Worm (Caenorhabditis elegans) whole organism, L4 larva: ENCODE results near the gene F57C12.6.

Experiments
- F10B5.3 ChIP-seq: sonication (generic microtip); optimal IDR thresholded peaks from 2 replicates; lab custom pipeline; 2016; ENCODE audit warnings: mild to moderate bottlenecking, missing genetic modification characterization, missing compliant biosample characterization
- F37D6.2 ChIP-seq: sonication (generic microtip); optimal IDR thresholded peaks from 2 replicates; lab custom pipeline; 2016; ENCODE audit warnings: mild to moderate bottlenecking, missing genetic modification characterization, missing compliant biosample characterization
- T20F7.1 ChIP-seq: fragments of 200-800 bp; sonication (Bioruptor generic); optimal IDR thresholded peaks from 2 replicates; lab custom pipeline; 2018; ENCODE audit warnings: mild to moderate bottlenecking, missing genetic modification characterization, missing compliant biosample characterization
- T26A8.4 ChIP-seq: fragments of 200-800 bp; sonication (Bioruptor generic); IDR thresholded peaks from 2 replicates; pipeline ENCODE4 v1.3.6; 2022; ENCODE audit warnings: missing genetic modification characterization, missing compliant biosample characterization
- Y5F2A.4 ChIP-seq: fragments of 200-800 bp; sonication (Bioruptor generic); optimal IDR thresholded peaks from 2 replicates; lab custom pipeline; 2018; ENCODE audit warnings: mild to moderate bottlenecking, missing genetic modification characterization, missing compliant biosample characterization
- aly-2 ChIP-seq: sonication (generic microtip); optimal IDR thresholded peaks from 2 replicates; lab custom pipeline; 2018; ENCODE audit warnings: missing biosample characterization, missing genetic modification characterization
- arid-1 ChIP-seq: fragments of 200-800 bp; sonication (Bioruptor generic); conservative IDR thresholded peaks from 2 replicates; pipeline ENCODE4 v1.3.6; 2022; ENCODE audit warnings: missing genetic modification reagents, missing genetic modification characterization, missing compliant biosample characterization
- ceh-32 ChIP-seq: sonication (generic microtip); optimal IDR thresholded peaks from 2 replicates; lab custom pipeline; 2016; ENCODE audit warnings: mild to moderate bottlenecking, missing genetic modification characterization, missing compliant biosample characterization; ENCODE audit not compliant: poor library complexity
- ctbp-1 ChIP-seq: fragments of 200-800 bp; sonication (Bioruptor generic); IDR thresholded peaks from 2 replicates; pipeline ENCODE4 v1.3.6; 2022; ENCODE audit warnings: missing genetic modification reagents, missing genetic modification characterization, missing compliant biosample characterization
- daf-16 ChIP-seq, 3 experiments: sonication (generic microtip); optimal IDR thresholded peaks; 2 replicates each; lab custom pipeline; 2016 to 2017; ENCODE audit warnings: missing genetic modification characterization in 3 of 3, missing genetic modification reagents in 3 of 3, mild to moderate bottlenecking in 2 of 3, missing compliant biosample characterization in 2 of 3, missing biosample characterization in 1 of 3, moderate library complexity in 1 of 3
- daf-8 ChIP-seq: fragments of 200-800 bp; sonication (Bioruptor generic); IDR thresholded peaks from 2 replicates; pipeline ENCODE4 v1.3.6; 2022; ENCODE audit warnings: missing genetic modification characterization, missing compliant biosample characterization
- dpl-1 ChIP-seq: fragments of 150-350 bp; optimal IDR thresholded peaks from 2 replicates; lab custom pipeline; 2014; ENCODE audit warnings: missing biosample characterization, missing genetic modification reagents, missing genetic modification characterization
- duxl-1 ChIP-seq: sonication (generic microtip); optimal IDR thresholded peaks from 2 replicates; lab custom pipeline; 2016; ENCODE audit warnings: mild to moderate bottlenecking, missing genetic modification characterization, moderate library complexity, missing compliant biosample characterization; ENCODE audit not compliant: poor library complexity
- egl-43 ChIP-seq: fragments of 200-800 bp; sonication (Bioruptor generic); IDR thresholded peaks from 2 replicates; pipeline ENCODE4 v1.3.6; 2022; ENCODE audit warnings: missing genetic modification reagents, missing genetic modification characterization, missing compliant biosample characterization
- fkh-10 ChIP-seq: fragments of 150-350 bp; optimal IDR thresholded peaks from 2 replicates; lab custom pipeline; 2014; ENCODE audit warnings: missing biosample characterization, missing genetic modification reagents, missing genetic modification characterization
- hif-1 ChIP-seq, 2 experiments: sonication (generic microtip); optimal IDR thresholded peaks; 2 replicates each; lab custom pipeline; 2016 to 2017; ENCODE audit warnings: missing compliant biosample characterization in 2 of 2, missing genetic modification characterization in 2 of 2, missing genetic modification reagents in 2 of 2, missing genotype in 2 of 2, mild to moderate bottlenecking in 1 of 2
- hlh-11 ChIP-seq: fragments of 200-800 bp; sonication (Bioruptor generic); optimal IDR thresholded peaks from 2 replicates; lab custom pipeline; 2018; ENCODE audit warnings: mild to moderate bottlenecking, missing genetic modification characterization, missing compliant biosample characterization
- jun-1 ChIP-seq: fragments of 150-350 bp; optimal IDR thresholded peaks from 2 replicates; lab custom pipeline; 2014; ENCODE audit warnings: missing biosample characterization, missing genetic modification reagents, missing genetic modification characterization
- lsy-2 ChIP-seq, 2 experiments: fragments of 150-350 bp in 1 of 2; sonication (generic microtip) in 1 of 2; optimal IDR thresholded peaks; 2 replicates each; lab custom pipeline; 2014 to 2017; ENCODE audit warnings: missing biosample characterization in 2 of 2, missing genetic modification characterization in 2 of 2
- mdl-1 ChIP-seq, 2 experiments: fragments of 150-350 bp in 1 of 2; sonication (generic microtip) in 1 of 2; optimal IDR thresholded peaks; 2 replicates each; lab custom pipeline; 2014 to 2017; ENCODE audit warnings: missing biosample characterization in 2 of 2, missing genetic modification characterization in 2 of 2
- mdt-29 ChIP-seq: fragments of 200-800 bp; sonication (Bioruptor generic); IDR thresholded peaks from 2 replicates; pipeline ENCODE4 v1.3.6; 2022; ENCODE audit warnings: missing genetic modification reagents, missing genetic modification characterization, missing compliant biosample characterization
- mep-1 ChIP-seq: fragments of 150-350 bp; sonication (generic microtip); optimal IDR thresholded peaks from 3 replicates; lab custom pipeline; 2014; ENCODE audit warnings: missing biosample characterization, missing genetic modification characterization
- mes-2 ChIP-seq: sonication (generic microtip); optimal IDR thresholded peaks from 2 replicates; lab custom pipeline; 2016; ENCODE audit warnings: missing genotype, mild to moderate bottlenecking, missing genetic modification characterization, missing compliant biosample characterization; ENCODE audit not compliant: poor library complexity, severe bottlenecking
- mxl-2 ChIP-seq: fragments of 200-800 bp; sonication (Bioruptor generic); conservative IDR thresholded peaks from 2 replicates; pipeline ENCODE4 v1.3.6; 2022; ENCODE audit warnings: missing genetic modification reagents, missing genetic modification characterization, missing compliant biosample characterization
- mxl-3 ChIP-seq: fragments of 200-800 bp; sonication (Bioruptor generic); optimal IDR thresholded peaks from 2 replicates; lab custom pipeline; 2018; ENCODE audit warnings: mild to moderate bottlenecking, missing genetic modification characterization, missing compliant biosample characterization
- nhr-10 ChIP-seq: fragments of 150-350 bp; optimal IDR thresholded peaks from 2 replicates; lab custom pipeline; 2014; ENCODE audit warnings: missing biosample characterization, missing genetic modification characterization
- nhr-102 ChIP-seq: sonication (generic microtip); optimal IDR thresholded peaks from 2 replicates; lab custom pipeline; 2016; ENCODE audit warnings: mild to moderate bottlenecking, missing genetic modification characterization, moderate library complexity, missing compliant biosample characterization
- nhr-25 ChIP-seq: sonication (generic microtip); optimal IDR thresholded peaks from 2 replicates; lab custom pipeline; 2017; ENCODE audit warnings: missing genetic modification characterization, mild to moderate bottlenecking, missing compliant biosample characterization, antibody characterized with exemption, moderate library complexity, borderline replicate concordance; ENCODE audit not compliant: insufficient read depth
- nhr-28 ChIP-seq: fragments of 150-350 bp; optimal IDR thresholded peaks from 2 replicates; lab custom pipeline; 2014; ENCODE audit warnings: missing biosample characterization, missing genetic modification characterization
- nhr-41 ChIP-seq: fragments of 200-800 bp; sonication (Bioruptor generic); IDR thresholded peaks from 2 replicates; pipeline ENCODE4 v1.3.6; 2022; ENCODE audit warnings: missing genetic modification reagents, missing genetic modification characterization, missing compliant biosample characterization
- nhr-42 ChIP-seq: fragments of 200-800 bp; sonication (Bioruptor generic); IDR thresholded peaks from 2 replicates; pipeline ENCODE4 v1.3.6; 2022; ENCODE audit warnings: missing genetic modification characterization, missing compliant biosample characterization
- nhr-48 ChIP-seq: sonication (generic microtip); optimal IDR thresholded peaks from 2 replicates; lab custom pipeline; 2016; ENCODE audit warnings: mild to moderate bottlenecking, missing genetic modification characterization, missing compliant biosample characterization
- nhr-77 ChIP-seq: fragments of 150-350 bp; optimal IDR thresholded peaks from 2 replicates; lab custom pipeline; 2014; ENCODE audit warnings: missing biosample characterization, missing genetic modification characterization
- pqm-1 ChIP-seq: sonication (generic microtip); optimal IDR thresholded peaks from 2 replicates; lab custom pipeline; 2017; ENCODE audit warnings: missing biosample characterization, missing genetic modification characterization
- rbr-2 ChIP-seq: sonication (generic microtip); optimal IDR thresholded peaks from 2 replicates; lab custom pipeline; 2016; ENCODE audit warnings: missing genotype, missing genetic modification characterization, missing compliant biosample characterization
- saeg-2 ChIP-seq: fragments of 200-800 bp; sonication (Bioruptor generic); IDR thresholded peaks from 2 replicates; pipeline ENCODE4 v1.3.6; 2022; ENCODE audit warnings: missing genetic modification reagents, missing genetic modification characterization, missing compliant biosample characterization
- set-16 ChIP-seq: fragments of 200-800 bp; sonication (Bioruptor generic); IDR thresholded peaks from 2 replicates; pipeline ENCODE4 v1.3.6; 2022; ENCODE audit warnings: missing genetic modification reagents, missing genetic modification characterization, missing compliant biosample characterization
- spr-1 ChIP-seq: sonication (generic microtip); optimal IDR thresholded peaks from 2 replicates; lab custom pipeline; 2016; ENCODE audit warnings: mild to moderate bottlenecking, missing genetic modification characterization, missing compliant biosample characterization
- spr-3 ChIP-seq: fragments of 200-800 bp; sonication (Bioruptor generic); optimal IDR thresholded peaks from 2 replicates; lab custom pipeline; 2018; ENCODE audit warnings: mild to moderate bottlenecking, missing genetic modification characterization, missing compliant biosample characterization
- unc-130 ChIP-seq: sonication (generic microtip); optimal IDR thresholded peaks from 2 replicates; lab custom pipeline; 2016; ENCODE audit warnings: missing genetic modification reagents, missing genetic modification characterization, missing compliant biosample characterization
- unc-62 ChIP-seq, 3 experiments: fragments of 150-350 bp in 1 of 3; sonication (generic microtip); optimal IDR thresholded peaks in 2 of 3; peaks in 1 of 3; 1 replicate in 1 of 3; 2 replicates in 2 of 3; lab custom pipeline; 2014 to 2017; ENCODE audit warnings: missing biosample characterization in 3 of 3, missing genetic modification characterization in 3 of 3, missing genetic modification reagents in 3 of 3, missing genotype in 1 of 3
- zag-1 ChIP-seq: fragments of 150-350 bp; optimal IDR thresholded peaks from 2 replicates; lab custom pipeline; 2014; ENCODE audit warnings: missing biosample characterization, missing genetic modification characterization
- zfp-3 ChIP-seq: fragments of 200-800 bp; sonication (Bioruptor generic); conservative IDR thresholded peaks from 2 replicates; pipeline ENCODE4 v1.3.6; 2022; ENCODE audit warnings: missing genetic modification reagents, missing genetic modification characterization, missing compliant biosample characterization
- ztf-7 ChIP-seq: fragments of 150-350 bp; optimal IDR thresholded peaks from 2 replicates; lab custom pipeline; 2014; ENCODE audit warnings: missing biosample characterization, missing genetic modification characterization

F57C12.6 gene

ce11 chrX:599476-599875 lies 45.7 kb upstream of the F57C12.6 start, which contains the start of gene F13C5.3:
Gene F13C5.3 (minus strand): TSS chrX:599576.
- TF ChIP-seq aly-2 (tag; lab: Kevin White, UChicago) = no peak
- peak in 1 of 2 experiments; percentile 13 for TF ChIP-seq unc-62 (GFP tag; optimal IDR thresholded peaks at IDR 0.05 in 1 of 2; lab: Kevin White, UChicago)
- no peak for TF ChIP-seq unc-62 (tag; optimal IDR thresholded peaks at IDR 0.05; lab: Kevin White, UChicago)
- TF ChIP-seq ctbp-1 (GFP tag; lab: Robert Waterston, UW) = no peak
- TF ChIP-seq, all 104 proteins: peak for 1

- TF ChIP-seq mdt-29 = 0 out of 2 replicates have a peak, but pooled peaks have one; percentile 10
- TF ChIP-seq nhr-28 = no peak
- TF ChIP-seq set-16 = peak; percentile 96
- TF ChIP-seq spr-1 (tag; lab: Kevin White, UChicago) = no peak
- TF ChIP-seq egl-43 (GFP tag; lab: Robert Waterston, UW) = peak; percentile 52; the same call in 1 of the 2 replicates
Observed at ce11 chrX:593910-594447, 40.2 kb upstream of the F57C12.6 start, which contains the start of gene F13C5.2. Gene F13C5.2 (plus strand): TSS chrX:593960.

ce11 chrX:593245-593733 lies 39.5 kb upstream of the F57C12.6 start:
- no peak for TF ChIP-seq zag-1 (tag; lab: Kevin White, UChicago)
- TF ChIP-seq mxl-2 (GFP tag; lab: Robert Waterston, UW) = no peak
- peak; percentile 35 for TF ChIP-seq pqm-1 (tag; lab: Kevin White, UChicago)
- TF ChIP-seq ztf-7 = peak; percentile 75
- peak; percentile 19 for TF ChIP-seq jun-1
- no peak for TF ChIP-seq saeg-2 (GFP tag; lab: Robert Waterston, UW)
- TF ChIP-seq T20F7.1 = peak; percentile 52
- TF ChIP-seq set-16 = peak; percentile 77
- TF ChIP-seq mes-2 (tag; lab: Kevin White, UChicago) = peak; percentile 51
- 0 out of 2 replicates have a peak, but pooled peaks have one; percentile 57 for TF ChIP-seq nhr-42 (GFP tag; lab: Robert Waterston, UW)
- peak; percentile 74 for TF ChIP-seq nhr-25 (tag; lab: Kevin White, UChicago)
- TF ChIP-seq ceh-32 (tag; lab: Kevin White, UChicago) = peak; percentile 31
- peak; percentile 38 for TF ChIP-seq F10B5.3 (tag; lab: Kevin White, UChicago)
- TF ChIP-seq daf-16 (GFP tag; optimal IDR thresholded peaks at IDR 0.05; lab: Kevin White, UChicago) = peak; percentile 5 to 65
- peak; percentile 84 for TF ChIP-seq daf-16 (tag; optimal IDR thresholded peaks at IDR 0.05; lab: Kevin White, UChicago)
- peak; percentile 97 for TF ChIP-seq mep-1 (tag; lab: Kevin White, UChicago)
- TF ChIP-seq nhr-77 (tag; lab: Kevin White, UChicago) = peak; percentile 92
- TF ChIP-seq arid-1 (GFP tag; lab: Robert Waterston, UW) = peak; percentile 66; the same call in 1 of the 2 replicates
- no peak for TF ChIP-seq unc-130 (GFP tag; lab: Kevin White, UChicago)
- peak; percentile 83 for TF ChIP-seq nhr-102 (tag; lab: Kevin White, UChicago)
- peak; percentile 12 for TF ChIP-seq dpl-1 (GFP tag; lab: Kevin White, UChicago)
- TF ChIP-seq duxl-1 (tag; lab: Kevin White, UChicago) = peak; percentile 51
- no peak for TF ChIP-seq zfp-3 (GFP tag; lab: Robert Waterston, UW)
- TF ChIP-seq mdl-1 (tag; optimal IDR thresholded peaks at IDR 0.05; lab: Kevin White, UChicago) = peak; percentile 80 to 97
- TF ChIP-seq Y5F2A.4 (GFP tag; lab: Kevin White, UChicago) = no peak
- peak; percentile 63 for TF ChIP-seq F37D6.2 (tag; lab: Kevin White, UChicago)
- TF ChIP-seq fkh-10 (GFP tag; lab: Kevin White, UChicago) = peak; percentile 50
- TF ChIP-seq nhr-10 (tag; lab: Kevin White, UChicago) = peak; percentile 58
- peak; percentile 94 for TF ChIP-seq mxl-3 (GFP tag; lab: Kevin White, UChicago)
- TF ChIP-seq nhr-48 (tag; lab: Kevin White, UChicago) = peak; percentile 61
- peak; percentile 85 for TF ChIP-seq egl-43 (GFP tag; lab: Robert Waterston, UW)
- TF ChIP-seq daf-8 (GFP tag; lab: Robert Waterston, UW) = no peak
- TF ChIP-seq nhr-41 = no peak
- TF ChIP-seq rbr-2 = peak; percentile 92
- peak in 1 of 2 experiments; percentile 72 for TF ChIP-seq hif-1 (tag; optimal IDR thresholded peaks at IDR 0.05; lab: Kevin White, UChicago)
- TF ChIP-seq T26A8.4 (GFP tag; lab: Robert Waterston, UW) = peak; percentile 70
- TF ChIP-seq lsy-2 (tag; optimal IDR thresholded peaks at IDR 0.05; lab: Kevin White, UChicago) = peak; percentile 75 to 87
- TF ChIP-seq hlh-11 = peak; percentile 96
- TF ChIP-seq spr-3 (GFP tag; lab: Kevin White, UChicago) = peak; percentile 21
